Worm (Caenorhabditis elegans): ENCODE results near the gene R03H10.4.

DNA sequence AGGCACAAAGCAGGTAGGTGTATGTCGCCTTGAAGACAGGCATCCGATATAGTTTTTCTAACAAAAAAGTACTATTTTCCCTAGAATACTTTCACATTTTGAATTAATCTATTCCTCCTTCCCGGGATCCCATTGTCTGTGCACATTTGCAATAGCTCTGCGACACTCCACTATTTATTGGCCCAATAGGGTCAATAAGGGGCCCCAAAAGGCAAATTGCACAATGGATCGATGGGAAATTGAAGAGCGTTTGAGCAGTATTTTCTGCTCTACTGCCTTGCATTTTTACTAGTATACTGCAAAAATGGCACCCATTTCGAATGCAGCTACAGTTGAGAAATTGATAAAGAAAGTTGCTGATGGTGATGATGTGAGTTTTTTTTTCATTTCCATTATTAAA is 14.1 kb upstream of the R03H10.4 start, which contains the start of gene R03H10.11:
- no peak for TF ChIP-seq ztf-4 (tag; optimal IDR thresholded peaks at IDR 0.05)
- TF ChIP-seq lin-35 (GFP tag; optimal IDR thresholded peaks at IDR 0.05) = no peak
- TF ChIP-seq aha-1 (tag; optimal IDR thresholded peaks at IDR 0.05) = no peak
- TF ChIP-seq nhr-76 (tag; optimal IDR thresholded peaks at IDR 0.05) = no peak
- no peak for TF ChIP-seq mdl-1 (tag; optimal IDR thresholded peaks at IDR 0.05)
- no peak for TF ChIP-seq blmp-1 (tag; optimal IDR thresholded peaks at IDR 0.05)
- no peak for TF ChIP-seq skn-1 (tag; optimal IDR thresholded peaks at IDR 0.05)
- no peak for TF ChIP-seq lsy-2 (tag; optimal IDR thresholded peaks at IDR 0.05)
- no peak for TF ChIP-seq pqm-1 (tag; optimal IDR thresholded peaks at IDR 0.05)
- TF ChIP-seq lin-39 (tag; optimal IDR thresholded peaks at IDR 0.05) = no peak
- no peak for TF ChIP-seq aly-2 (tag; optimal IDR thresholded peaks at IDR 0.05)

Measured in whole organism, L1 larva.